Worm (Caenorhabditis elegans) whole organism, young adult: ENCODE data around the gene C47D12.2.

ENCODE experiments used
- F23B12.7 ChIP-seq: sonication (generic microtip); optimal IDR thresholded peaks from 2 replicates; lab custom pipeline; 2017; ENCODE audit warnings: missing genetic modification characterization, mild to moderate bottlenecking, missing compliant biosample characterization, antibody characterized with exemption, moderate library complexity; ENCODE audit not compliant: insufficient read depth
- ama-1 ChIP-seq, 3 experiments: fragments of 150-350 bp in 1 of 3; sonication (generic microtip) in 2 of 3; optimal IDR thresholded peaks; 2 replicates each; lab custom pipeline; 2014 to 2018; ENCODE audit warnings: missing biosample characterization in 2 of 3, missing genetic modification characterization in 2 of 3, missing genetic modification reagents in 2 of 3
- hrde-1 ChIP-seq: sonication (generic microtip); optimal IDR thresholded peaks from 2 replicates; lab custom pipeline; 2016; ENCODE audit warnings: missing genetic modification characterization, mild to moderate bottlenecking, missing compliant biosample characterization, moderate library complexity, missing genotype, missing genetic modification reagents, borderline replicate concordance
- nhr-120 ChIP-seq: fragments of 200-800 bp; sonication (Bioruptor generic); IDR thresholded peaks from 2 replicates; pipeline ENCODE4 v1.3.6; 2022; ENCODE audit warnings: missing genetic modification characterization, missing compliant biosample characterization
- nhr-27 ChIP-seq: fragments of 200-800 bp; sonication (Bioruptor generic); optimal IDR thresholded peaks from 2 replicates; lab custom pipeline; 2018; ENCODE audit warnings: mild to moderate bottlenecking, missing genetic modification characterization, moderate library complexity, missing compliant biosample characterization
- snpc-3.4 ChIP-seq: sonication (generic microtip); optimal IDR thresholded peaks from 2 replicates; lab custom pipeline; 2017; ENCODE audit warnings: missing genetic modification characterization, mild to moderate bottlenecking, missing compliant biosample characterization, antibody characterized with exemption, moderate library complexity, missing genotype, missing genetic modification reagents
- zim-3 ChIP-seq: sonication (generic microtip); optimal IDR thresholded peaks from 2 replicates; lab custom pipeline; 2017; ENCODE audit warnings: mild to moderate bottlenecking, missing genetic modification characterization, moderate library complexity, missing compliant biosample characterization

ce11 chrII:11649239-11649638, 26.9 kb upstream of the C47D12.2 start:
- no peak for TF ChIP-seq F23B12.7 (tag; lab: Kevin White, UChicago)
- no peak for TF ChIP-seq hrde-1
- no peak for TF ChIP-seq snpc-3.4 (tag; lab: Kevin White, UChicago)
- TF ChIP-seq zim-3, result no peak
- no peak for TF ChIP-seq ama-1 (optimal IDR thresholded peaks at IDR 0.05; lab: Kevin White, UChicago)
- no peak for TF ChIP-seq ama-1 (GFP tag; optimal IDR thresholded peaks at IDR 0.05; lab: Kevin White, UChicago)
- TF ChIP-seq nhr-120 (GFP tag; lab: Robert Waterston, UW), result no peak
- no peak for TF ChIP-seq nhr-27 (tag; lab: Kevin White, UChicago)
